Worm (Caenorhabditis elegans): Measurements from ENCODE around the gene oac-24.
A peak's percentile ranks its signal among the peaks of the same experiment; 100 is the strongest.

oac-24 gene

ce11 chrV:4694466-4695092, 16.0 kb upstream of the oac-24 start:
- no peak for TF ChIP-seq xbp-1 (tag; optimal IDR thresholded peaks at IDR 0.05)
- peak; percentile 14 for TF ChIP-seq tbx-2 (tag; optimal IDR thresholded peaks at IDR 0.05)
- TF ChIP-seq C04F5.9 (tag; optimal IDR thresholded peaks at IDR 0.05) = no peak
- TF ChIP-seq lin-15B (tag; optimal IDR thresholded peaks at IDR 0.05) = no peak
- no peak for TF ChIP-seq nhr-77 (tag; optimal IDR thresholded peaks at IDR 0.05)
- TF ChIP-seq mdl-1 (tag; optimal IDR thresholded peaks at IDR 0.05) = peak in 1 of 2 experiments; percentile 23
- peak; percentile 15 for TF ChIP-seq rnt-1 (tag; optimal IDR thresholded peaks at IDR 0.05)
- peak; percentile 68 for TF ChIP-seq vab-15 (tag; optimal IDR thresholded peaks at IDR 0.05)
- TF ChIP-seq nhr-20 (tag; optimal IDR thresholded peaks at IDR 0.05) = peak; percentile 35
- TF ChIP-seq blmp-1 (tag; optimal IDR thresholded peaks at IDR 0.05) = peak; percentile 16
- no peak for TF ChIP-seq unc-130 (tag; optimal IDR thresholded peaks at IDR 0.05)
- no peak for TF ChIP-seq efl-1 (optimal IDR thresholded peaks at IDR 0.05)
- peak in 1 of 2 experiments; percentile 84 for TF ChIP-seq efl-1 (GFP tag; optimal IDR thresholded peaks at IDR 0.05 in 1 of 2)
- TF ChIP-seq lsy-2 (tag; optimal IDR thresholded peaks at IDR 0.05) = peak; percentile 9 to 62
- TF ChIP-seq fos-1 (tag; optimal IDR thresholded peaks at IDR 0.05) = no peak
- TF ChIP-seq elt-3 (tag; optimal IDR thresholded peaks at IDR 0.05) = no peak
- TF ChIP-seq lin-14 (GFP tag; optimal IDR thresholded peaks at IDR 0.05) = peak; percentile 56
- no peak for TF ChIP-seq zip-4 (GFP tag; optimal IDR thresholded peaks at IDR 0.05)
- TF ChIP-seq nhr-19 (GFP tag; conservative IDR thresholded peaks at IDR 0.05) = peak; percentile 46
- peak; percentile 43 for TF ChIP-seq sup-37 (GFP tag; optimal IDR thresholded peaks at IDR 0.05)
- TF ChIP-seq pax-3 (tag; optimal IDR thresholded peaks at IDR 0.05) = no peak
- peak; percentile 27 for TF ChIP-seq lin-39 (tag; optimal IDR thresholded peaks at IDR 0.05)
- TF ChIP-seq isw-1 (GFP tag; IDR thresholded peaks at IDR 0.05) = no peak
- TF ChIP-seq snu-23 (GFP tag; optimal IDR thresholded peaks at IDR 0.05) = peak; percentile 11
- TF ChIP-seq lir-3 (tag; optimal IDR thresholded peaks at IDR 0.05; ENCODE audit: poor library complexity) = peak; percentile 57
- peak; percentile 65 for TF ChIP-seq nhr-71 (tag; optimal IDR thresholded peaks at IDR 0.05)
- TF ChIP-seq unc-98 (GFP tag; IDR thresholded peaks at IDR 0.05) = no peak
- no peak for TF ChIP-seq ceh-88 (GFP tag; IDR thresholded peaks at IDR 0.05)
- no peak for TF ChIP-seq nhr-237 (tag; optimal IDR thresholded peaks at IDR 0.05)
- no peak for TF ChIP-seq mef-2 (tag; optimal IDR thresholded peaks at IDR 0.05)
- peak; percentile 24 for TF ChIP-seq ztf-4 (tag; optimal IDR thresholded peaks at IDR 0.05)
- TF ChIP-seq nhr-85 (tag) = peak; percentile 66
- no peak for TF ChIP-seq mep-1 (tag; optimal IDR thresholded peaks at IDR 0.05)
- peak; percentile 55 for TF ChIP-seq nhr-11 (tag; optimal IDR thresholded peaks at IDR 0.05)

ce11 chrV:4698675-4699074, 11.9 kb upstream of the oac-24 start:
- TF ChIP-seq blmp-1 (tag; optimal IDR thresholded peaks at IDR 0.05) (peak; percentile 36), nhr-19 (GFP tag; conservative IDR thresholded peaks at IDR 0.05) (no peak), unc-30 (tag; optimal IDR thresholded peaks at IDR 0.05) (no peak), lin-15B (tag; optimal IDR thresholded peaks at IDR 0.05) (no peak), lin-13 (GFP tag; optimal IDR thresholded peaks at IDR 0.05) (no peak), ets-5 (GFP tag; IDR thresholded peaks at IDR 0.05) (no peak), elt-3 (tag; optimal IDR thresholded peaks at IDR 0.05) (peak in 1 of 6 experiments; percentile 27)

- no peak for TF ChIP-seq nhr-85 (tag)
- no peak for TF ChIP-seq ces-1 (GFP tag; optimal IDR thresholded peaks at IDR 0.05)
- no peak for TF ChIP-seq efl-1 (optimal IDR thresholded peaks at IDR 0.05)
- peak in 1 of 2 experiments; percentile 11 for TF ChIP-seq efl-1 (GFP tag; optimal IDR thresholded peaks at IDR 0.05 in 1 of 2)
Measured at ce11 chrV:4700189-4700588, 10.4 kb upstream of the oac-24 start, which contains the start of gene ZC266.1. TSS of gene ZC266.1 (minus strand) at chrV:4700289.

DNA sequence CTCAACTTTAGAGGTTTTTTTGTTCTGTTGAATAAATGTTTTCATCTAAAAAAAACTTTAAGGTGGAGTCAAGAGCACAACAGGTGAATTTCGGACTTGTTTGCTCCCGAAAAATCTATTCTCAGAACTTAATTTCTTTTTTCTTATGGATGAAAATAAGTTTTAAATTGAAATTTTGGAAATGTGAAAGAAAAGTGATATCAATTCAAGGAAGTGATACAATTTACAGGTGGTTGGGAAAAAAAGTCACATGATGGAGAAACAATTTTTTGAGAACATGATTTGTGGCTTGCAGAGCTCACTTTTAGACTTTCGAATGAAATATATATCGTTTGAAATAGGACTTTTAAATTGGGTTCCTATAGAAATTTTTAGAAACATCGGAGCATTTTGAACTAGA, 2.9 kb upstream of the oac-24 start:
- TF ChIP-seq ztf-4 (tag; optimal IDR thresholded peaks at IDR 0.05) = no peak
- TF ChIP-seq hlh-4 (tag; optimal IDR thresholded peaks at IDR 0.05) = peak; percentile 96
- TF ChIP-seq tlp-1 (tag; optimal IDR thresholded peaks at IDR 0.05) = no peak
- peak; percentile 2 for TF ChIP-seq nhr-47 (tag; optimal IDR thresholded peaks at IDR 0.05)
- TF ChIP-seq pax-3 (tag; optimal IDR thresholded peaks at IDR 0.05) = no peak

All from whole organism, L1 larva.